Worm (Caenorhabditis elegans) whole organism, young adult: ENCODE data around the gene T02D1.9.

Experiments used
- B0336.3 ChIP-seq: fragments of 200-800 bp; sonication (Bioruptor generic); IDR thresholded peaks from 2 replicates; pipeline ENCODE4 v1.3.6; 2022; ENCODE audit warnings: missing genetic modification characterization, missing compliant biosample characterization
- C06A6.2 ChIP-seq: fragments of 200-800 bp; sonication (Bioruptor generic); conservative IDR thresholded peaks from 2 replicates; pipeline ENCODE4 v1.3.6; 2022; ENCODE audit warnings: missing genetic modification characterization, missing compliant biosample characterization
- F55B11.4 ChIP-seq: sonication (generic microtip); optimal IDR thresholded peaks from 2 replicates; lab custom pipeline; 2016; ENCODE audit warnings: missing compliant biosample characterization, missing genetic modification characterization, borderline replicate concordance; ENCODE audit not compliant: insufficient read depth
- Y67H2A.10 ChIP-seq: fragments of 200-800 bp; sonication (Bioruptor generic); conservative IDR thresholded peaks from 2 replicates; pipeline ENCODE4 v1.3.6; 2022; ENCODE audit warnings: missing genetic modification reagents, missing genetic modification characterization, missing compliant biosample characterization
- Y79H2A.3 ChIP-seq: fragments of 200-800 bp; sonication (Bioruptor generic); conservative IDR thresholded peaks from 2 replicates; pipeline ENCODE4 v1.3.6; 2022; ENCODE audit warnings: missing genetic modification reagents, missing genetic modification characterization, missing compliant biosample characterization
- Y95B8A.8 ChIP-seq: fragments of 200-800 bp; sonication (Bioruptor generic); IDR thresholded peaks from 2 replicates; pipeline ENCODE4 v1.3.6; 2022; ENCODE audit warnings: missing genetic modification reagents, missing genetic modification characterization, missing compliant biosample characterization
- ama-1 ChIP-seq, 3 experiments: fragments of 150-350 bp in 1 of 3; sonication (generic microtip) in 2 of 3; optimal IDR thresholded peaks; 2 replicates each; lab custom pipeline; 2014 to 2018; ENCODE audit warnings: missing biosample characterization in 2 of 3, missing genetic modification characterization in 2 of 3, missing genetic modification reagents in 2 of 3
- aptf-3 ChIP-seq: fragments of 200-800 bp; sonication (Bioruptor generic); IDR thresholded peaks from 2 replicates; pipeline ENCODE4 v1.3.6; 2022; ENCODE audit warnings: missing genetic modification characterization, missing compliant biosample characterization
- ceh-91 ChIP-seq: fragments of 200-800 bp; sonication (Bioruptor generic); IDR thresholded peaks from 2 replicates; pipeline ENCODE4 v1.3.6; 2022; ENCODE audit warnings: missing genetic modification reagents, missing genetic modification characterization, missing compliant biosample characterization
- dpff-1 ChIP-seq: sonication (generic microtip); optimal IDR thresholded peaks from 2 replicates; lab custom pipeline; 2017; ENCODE audit warnings: mild to moderate bottlenecking, missing genetic modification characterization, missing compliant biosample characterization
- egrh-3 ChIP-seq: fragments of 200-800 bp; sonication (Bioruptor generic); IDR thresholded peaks from 2 replicates; pipeline ENCODE4 v1.3.6; 2022; ENCODE audit warnings: missing genetic modification reagents, missing genetic modification characterization, missing compliant biosample characterization
- him-1 ChIP-seq: sonication (generic microtip); optimal IDR thresholded peaks from 2 replicates; lab custom pipeline; 2016; ENCODE audit warnings: missing genotype, missing genetic modification reagents, missing genetic modification characterization, missing compliant biosample characterization
- hlh-26 ChIP-seq: fragments of 200-800 bp; sonication (Bioruptor generic); conservative IDR thresholded peaks from 2 replicates; pipeline ENCODE4 v1.3.6; 2022; ENCODE audit warnings: missing genetic modification reagents, missing genetic modification characterization, missing compliant biosample characterization
- hmg-1.2 ChIP-seq: fragments of 200-800 bp; sonication (Bioruptor generic); IDR thresholded peaks from 2 replicates; pipeline ENCODE4 v1.3.6; 2022; ENCODE audit warnings: missing genetic modification reagents, missing genetic modification characterization, missing compliant biosample characterization
- let-607 ChIP-seq, 2 experiments: fragments of 200-800 bp in 1 of 2; sonication (Bioruptor generic) in 1 of 2; sonication (generic microtip) in 1 of 2; optimal IDR thresholded peaks; 2 replicates each; lab custom pipeline; 2016 to 2018; ENCODE audit warnings: mild to moderate bottlenecking in 2 of 2, missing compliant biosample characterization in 2 of 2, missing genetic modification characterization in 2 of 2, moderate library complexity in 2 of 2, missing genotype in 1 of 2
- lin-40 ChIP-seq: sonication (generic microtip); optimal IDR thresholded peaks from 2 replicates; lab custom pipeline; 2016; ENCODE audit warnings: missing genetic modification characterization, mild to moderate bottlenecking, missing compliant biosample characterization, missing genotype, missing genetic modification reagents
- lsl-1 ChIP-seq: fragments of 200-800 bp; sonication (Bioruptor generic); optimal IDR thresholded peaks from 2 replicates; lab custom pipeline; 2018; ENCODE audit warnings: mild to moderate bottlenecking, missing genetic modification characterization, moderate library complexity, missing compliant biosample characterization
- lsy-27 ChIP-seq: sonication (generic microtip); optimal IDR thresholded peaks from 2 replicates; lab custom pipeline; 2017; ENCODE audit warnings: missing genetic modification characterization, mild to moderate bottlenecking, missing compliant biosample characterization, antibody characterized with exemption, missing genotype, borderline replicate concordance; ENCODE audit not compliant: insufficient read depth
- mxl-1 ChIP-seq: sonication (generic microtip); optimal IDR thresholded peaks from 2 replicates; lab custom pipeline; 2016; ENCODE audit warnings: missing genetic modification characterization, missing compliant biosample characterization
- nfya-1 ChIP-seq: sonication (generic microtip); optimal IDR thresholded peaks from 2 replicates; lab custom pipeline; 2017; ENCODE audit warnings: antibody characterized with exemption, missing compliant biosample characterization, missing genetic modification characterization, borderline replicate concordance; ENCODE audit not compliant: insufficient read depth
- nhr-120 ChIP-seq: fragments of 200-800 bp; sonication (Bioruptor generic); IDR thresholded peaks from 2 replicates; pipeline ENCODE4 v1.3.6; 2022; ENCODE audit warnings: missing genetic modification characterization, missing compliant biosample characterization
- nhr-27 ChIP-seq: fragments of 200-800 bp; sonication (Bioruptor generic); optimal IDR thresholded peaks from 2 replicates; lab custom pipeline; 2018; ENCODE audit warnings: mild to moderate bottlenecking, missing genetic modification characterization, moderate library complexity, missing compliant biosample characterization
- nhr-80 ChIP-seq: sonication (generic microtip); optimal IDR thresholded peaks from 2 replicates; lab custom pipeline; 2016; ENCODE audit warnings: missing genetic modification characterization, missing compliant biosample characterization
- pha-4 ChIP-seq: fragments of 150-350 bp; sonication (generic microtip); optimal IDR thresholded peaks from 2 replicates; lab custom pipeline; 2014; ENCODE audit warnings: missing biosample characterization, missing genetic modification reagents, missing genetic modification characterization
- rcor-1 ChIP-seq: fragments of 200-800 bp; sonication (Bioruptor generic); IDR thresholded peaks from 2 replicates; pipeline ENCODE4 v1.3.6; 2022; ENCODE audit warnings: missing genetic modification reagents, missing genetic modification characterization, missing compliant biosample characterization
- sea-2 ChIP-seq: fragments of 200-800 bp; sonication (Bioruptor generic); IDR thresholded peaks from 2 replicates; pipeline ENCODE4 v1.3.6; 2022; ENCODE audit warnings: missing genetic modification characterization, missing compliant biosample characterization
- snpc-4 ChIP-seq, 5 experiments: fragments of 150-350 bp in 1 of 5; sonication (generic microtip) in 4 of 5; optimal IDR thresholded peaks; 2 replicates each; lab custom pipeline; 2014 to 2018; ENCODE audit warnings: missing genetic modification characterization in 5 of 5, missing biosample characterization in 3 of 5, antibody characterized with exemption in 2 of 5, mild to moderate bottlenecking in 2 of 5, missing compliant biosample characterization in 2 of 5, missing genotype in 2 of 5, moderate library complexity in 2 of 5, missing genetic modification reagents in 1 of 5
- tbp1 ChIP-seq: fragments of 200-800 bp; sonication (Bioruptor generic); optimal IDR thresholded peaks from 2 replicates; lab custom pipeline; 2018; ENCODE audit warnings: mild to moderate bottlenecking, missing genetic modification characterization, missing compliant biosample characterization
- tbx-9 ChIP-seq: sonication (generic microtip); optimal IDR thresholded peaks from 2 replicates; lab custom pipeline; 2016; ENCODE audit warnings: borderline replicate concordance, missing genetic modification characterization, inconsistent platforms, missing compliant biosample characterization
- zfh-2 ChIP-seq: fragments of 200-800 bp; sonication (Bioruptor generic); conservative IDR thresholded peaks from 2 replicates; pipeline ENCODE4 v1.3.6; 2022; ENCODE audit warnings: missing genetic modification reagents, missing genetic modification characterization, missing compliant biosample characterization
- ztf-18 ChIP-seq: sonication (generic microtip); optimal IDR thresholded peaks from 2 replicates; lab custom pipeline; 2016; ENCODE audit warnings: missing genotype, mild to moderate bottlenecking, missing genetic modification characterization, missing compliant biosample characterization
- ztf-25 ChIP-seq: fragments of 200-800 bp; sonication (Bioruptor generic); IDR thresholded peaks from 2 replicates; pipeline ENCODE4 v1.3.6; 2022; ENCODE audit warnings: missing genetic modification reagents, missing genetic modification characterization, missing compliant biosample characterization
- ztf-26 ChIP-seq: sonication (generic microtip); optimal IDR thresholded peaks from 2 replicates; lab custom pipeline; 2017; ENCODE audit warnings: missing genetic modification characterization, missing compliant biosample characterization

T02D1.9 gene

ce11 chrIV:17440001-17440400 is 32.6 kb upstream of the T02D1.9 start, which contains the start of gene C06A12.19 (continued):
- TF ChIP-seq nhr-120 (GFP tag; lab: Robert Waterston, UW) (no peak), lsy-27 (no peak)

ce11 chrIV:17437038-17437437 is 29.6 kb upstream of the T02D1.9 start, which contains the start of gene C06A12.8:
Gene C06A12.8 (plus strand): TSS chrIV:17437338.
- TF ChIP-seq nhr-27 = no peak

DNA sequence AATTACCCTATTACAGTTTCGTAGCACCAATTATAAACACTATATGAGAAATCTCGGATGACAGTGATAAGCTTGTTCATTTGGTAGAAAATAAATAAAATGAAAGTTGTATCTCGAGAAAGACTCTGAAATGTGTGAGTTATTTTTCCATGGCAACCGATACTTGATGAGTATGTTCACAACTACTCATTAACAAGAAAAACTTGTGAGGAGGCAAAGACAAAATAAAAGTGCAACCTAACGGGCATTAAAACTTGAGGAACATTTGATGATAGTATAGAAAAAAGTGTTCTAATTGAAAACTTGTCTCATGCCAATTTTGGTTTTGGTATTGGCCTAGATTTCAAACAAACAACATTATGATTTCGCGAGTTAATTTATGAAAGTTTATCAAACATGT is 29.2 kb upstream of the T02D1.9 start, which contains the start of gene gcy-27:
TSS of gene gcy-27 (minus strand) at position 101 of the 400 bp plus-strand sequence.
- TF ChIP-seq zfh-2 (GFP tag; lab: Robert Waterston, UW) (no peak), hlh-26 (GFP tag; lab: Robert Waterston, UW) (no peak), him-1 (tag; lab: Kevin White, UChicago) (no peak), aptf-3 (no peak), Y79H2A.3 (GFP tag; lab: Robert Waterston, UW) (no peak)

DNA sequence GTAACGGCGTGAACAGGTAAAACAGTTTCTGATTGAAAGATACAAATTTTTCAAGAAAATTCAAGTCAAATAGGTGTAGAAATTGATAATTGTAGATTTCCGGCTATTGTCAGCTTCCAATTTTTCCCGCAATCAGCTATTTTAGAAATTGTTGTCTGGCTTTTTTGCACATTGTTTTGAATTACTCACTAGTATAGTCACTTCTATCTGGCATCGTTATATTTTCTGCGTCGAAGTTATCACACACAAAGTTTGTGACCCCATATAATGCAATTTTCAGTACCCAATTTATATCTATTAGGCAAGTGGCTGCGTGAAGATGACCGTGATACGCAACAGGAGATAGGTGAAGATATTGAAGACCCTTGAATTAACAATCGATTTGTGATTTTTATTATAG is 27.8 kb upstream of the T02D1.9 start:
- TF ChIP-seq sea-2 (GFP tag; lab: Robert Waterston, UW) = no peak
- no peak for TF ChIP-seq hmg-1.2 (GFP tag; lab: Robert Waterston, UW)
- TF ChIP-seq Y67H2A.10 (GFP tag; lab: Robert Waterston, UW) = no peak
- TF ChIP-seq let-607 (tag; optimal IDR thresholded peaks at IDR 0.05; lab: Kevin White, UChicago) = no peak
- TF ChIP-seq zfh-2 (GFP tag; lab: Robert Waterston, UW) = no peak
- TF ChIP-seq lin-40 = no peak
- no peak for TF ChIP-seq ztf-26 (tag; lab: Kevin White, UChicago)
- no peak for TF ChIP-seq mxl-1
- no peak for TF ChIP-seq ztf-18 (tag; lab: Kevin White, UChicago)
- TF ChIP-seq C06A6.2 (GFP tag; lab: Robert Waterston, UW) = no peak
- no peak for TF ChIP-seq dpff-1 (tag; lab: Kevin White, UChicago)
- TF ChIP-seq nfya-1 (tag; lab: Kevin White, UChicago) = no peak
- TF ChIP-seq B0336.3 = no peak
- TF ChIP-seq tbp1 (GFP tag; lab: Kevin White, UChicago) = no peak
- TF ChIP-seq lsl-1 (GFP tag; lab: Kevin White, UChicago) = no peak
- TF ChIP-seq tbx-9 = no peak
- no peak for TF ChIP-seq snpc-4 (GFP tag; optimal IDR thresholded peaks at IDR 0.05; lab: Kevin White, UChicago)
- TF ChIP-seq snpc-4 (tag; optimal IDR thresholded peaks at IDR 0.05; lab: Kevin White, UChicago) = no peak
- TF ChIP-seq F55B11.4 (tag; lab: Kevin White, UChicago) = no peak
- TF ChIP-seq ceh-91 (GFP tag; lab: Robert Waterston, UW) = no peak
- TF ChIP-seq ama-1 (optimal IDR thresholded peaks at IDR 0.05; lab: Kevin White, UChicago) = no peak
- no peak for TF ChIP-seq ama-1 (GFP tag; optimal IDR thresholded peaks at IDR 0.05; lab: Kevin White, UChicago)

DNA sequence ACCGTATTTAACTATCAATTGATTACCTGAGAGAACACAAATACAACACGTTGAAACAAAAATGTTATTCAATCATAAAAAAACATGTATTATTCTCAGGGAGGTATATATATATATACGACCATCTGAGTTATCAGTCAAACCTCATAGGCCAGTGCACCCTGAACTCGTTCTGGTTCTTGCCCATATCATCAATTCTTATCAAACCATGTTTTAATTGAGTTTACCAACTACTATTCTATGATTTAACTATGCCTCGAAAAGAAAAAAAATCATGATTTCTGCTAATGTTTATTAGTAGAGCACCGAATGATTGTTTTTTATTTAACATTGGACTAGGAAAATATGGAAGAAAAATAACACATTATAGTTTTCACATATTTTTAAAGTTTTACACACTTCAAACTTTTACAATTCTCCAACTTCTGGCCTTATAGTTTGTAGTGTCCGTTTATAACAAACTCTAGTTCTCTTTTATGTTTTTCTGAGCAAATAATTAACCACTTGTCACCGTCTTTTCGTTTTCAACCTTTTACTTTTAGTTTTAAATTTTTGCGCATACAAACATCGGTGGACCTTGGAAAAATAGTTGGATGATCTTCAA is 24.9 kb upstream of the T02D1.9 start:
- no peak for TF ChIP-seq ztf-25 (GFP tag; lab: Robert Waterston, UW)
- no peak for TF ChIP-seq Y95B8A.8 (GFP tag; lab: Robert Waterston, UW)
- no peak for TF ChIP-seq egrh-3 (GFP tag; lab: Robert Waterston, UW)
- peak; percentile 56 for TF ChIP-seq nhr-80 (tag; lab: Kevin White, UChicago)
- no peak for TF ChIP-seq pha-4 (tag; lab: Kevin White, UChicago)
- no peak for TF ChIP-seq rcor-1
- no peak for TF ChIP-seq ztf-26 (tag; lab: Kevin White, UChicago)
